Worm (Caenorhabditis elegans): Measurements from ENCODE around the gene srbc-59.
A peak's percentile ranks its signal among the peaks of the same experiment; 100 is the strongest.

srbc-59 gene

ce11 chrV:778339-778738, at the start of gene srbc-59:
TSS of gene srbc-59 (plus strand) at chrV:778639.
- TF ChIP-seq cog-1 (tag; optimal IDR thresholded peaks at IDR 0.05) (no peak), T22C8.4 (GFP tag; IDR thresholded peaks at IDR 0.05) (no peak), klf-2 (GFP tag; conservative IDR thresholded peaks at IDR 0.05) (no peak), ztf-29 (GFP tag; IDR thresholded peaks at IDR 0.05) (no peak), tab-1 (GFP tag; IDR thresholded peaks at IDR 0.05) (no peak), ref-1 (GFP tag; conservative IDR thresholded peaks at IDR 0.05) (no peak), ztf-23 (GFP tag; IDR thresholded peaks at IDR 0.05) (no peak), flt-1 (GFP tag; IDR thresholded peaks at IDR 0.05) (no peak), med-1 (GFP tag; optimal IDR thresholded peaks at IDR 0.05; ENCODE audit: insufficient read depth) (no peak)

- no peak for TF ChIP-seq ref-1 (GFP tag; conservative IDR thresholded peaks at IDR 0.05)
- TF ChIP-seq klf-2 (GFP tag; conservative IDR thresholded peaks at IDR 0.05): no peak
- no peak for TF ChIP-seq ztf-29 (GFP tag; IDR thresholded peaks at IDR 0.05)
- no peak for TF ChIP-seq flt-1 (GFP tag; IDR thresholded peaks at IDR 0.05)
- TF ChIP-seq cog-1 (tag; optimal IDR thresholded peaks at IDR 0.05): no peak
- TF ChIP-seq T22C8.4 (GFP tag; IDR thresholded peaks at IDR 0.05): no peak
- no peak for TF ChIP-seq ztf-23 (GFP tag; IDR thresholded peaks at IDR 0.05)
- no peak for TF ChIP-seq med-1 (GFP tag; optimal IDR thresholded peaks at IDR 0.05; ENCODE audit: insufficient read depth)
- no peak for TF ChIP-seq tab-1 (GFP tag; IDR thresholded peaks at IDR 0.05)
Observed at ce11 chrV:728822-729493, 49.5 kb upstream of the srbc-59 start.

- TF ChIP-seq flt-1 (GFP tag; IDR thresholded peaks at IDR 0.05): no peak
- TF ChIP-seq tab-1 (GFP tag; IDR thresholded peaks at IDR 0.05): no peak
- no peak for TF ChIP-seq ref-1 (GFP tag; conservative IDR thresholded peaks at IDR 0.05)
- no peak for TF ChIP-seq ztf-23 (GFP tag; IDR thresholded peaks at IDR 0.05)
- no peak for TF ChIP-seq med-1 (GFP tag; optimal IDR thresholded peaks at IDR 0.05; ENCODE audit: insufficient read depth)
- no peak for TF ChIP-seq ztf-29 (GFP tag; IDR thresholded peaks at IDR 0.05)
- TF ChIP-seq cog-1 (tag; optimal IDR thresholded peaks at IDR 0.05): no peak
- TF ChIP-seq klf-2 (GFP tag; conservative IDR thresholded peaks at IDR 0.05): no peak
- TF ChIP-seq T22C8.4 (GFP tag; IDR thresholded peaks at IDR 0.05): no peak
Observed at ce11 chrV:730216-730615, 48.2 kb upstream of the srbc-59 start.

ce11 chrV:731330-731729, 47.1 kb upstream of the srbc-59 start:
- TF ChIP-seq cog-1 (tag; optimal IDR thresholded peaks at IDR 0.05) (peak; percentile 50), tab-1 (GFP tag; IDR thresholded peaks at IDR 0.05) (no peak)

- TF ChIP-seq klf-2 (GFP tag; conservative IDR thresholded peaks at IDR 0.05) (no peak), ztf-23 (GFP tag; IDR thresholded peaks at IDR 0.05) (no peak), cog-1 (tag; optimal IDR thresholded peaks at IDR 0.05) (no peak), tab-1 (GFP tag; IDR thresholded peaks at IDR 0.05) (no peak), flt-1 (GFP tag; IDR thresholded peaks at IDR 0.05) (no peak), ztf-29 (GFP tag; IDR thresholded peaks at IDR 0.05) (no peak), med-1 (GFP tag; optimal IDR thresholded peaks at IDR 0.05; ENCODE audit: insufficient read depth) (no peak), T22C8.4 (GFP tag; IDR thresholded peaks at IDR 0.05) (no peak)
Observed at ce11 chrV:736171-736570, 42.3 kb upstream of the srbc-59 start, which contains the start of gene srj-25. TSS of gene srj-25 (minus strand) at chrV:736271.

ce11 chrV:738770-739169, 39.7 kb upstream of the srbc-59 start, which contains the start of gene srj-24:
TSS of gene srj-24 (minus strand) at chrV:738870.
- TF ChIP-seq ref-1 (GFP tag; conservative IDR thresholded peaks at IDR 0.05) (no peak), ztf-29 (GFP tag; IDR thresholded peaks at IDR 0.05) (no peak), ztf-23 (GFP tag; IDR thresholded peaks at IDR 0.05) (no peak), tab-1 (GFP tag; IDR thresholded peaks at IDR 0.05) (no peak), klf-2 (GFP tag; conservative IDR thresholded peaks at IDR 0.05) (no peak), med-1 (GFP tag; optimal IDR thresholded peaks at IDR 0.05; ENCODE audit: insufficient read depth) (no peak), T22C8.4 (GFP tag; IDR thresholded peaks at IDR 0.05) (no peak), cog-1 (tag; optimal IDR thresholded peaks at IDR 0.05) (no peak), flt-1 (GFP tag; IDR thresholded peaks at IDR 0.05) (no peak)

- TF ChIP-seq flt-1 (GFP tag; IDR thresholded peaks at IDR 0.05) (no peak), tab-1 (GFP tag; IDR thresholded peaks at IDR 0.05) (no peak), ref-1 (GFP tag; conservative IDR thresholded peaks at IDR 0.05) (no peak), cog-1 (tag; optimal IDR thresholded peaks at IDR 0.05) (no peak), ztf-29 (GFP tag; IDR thresholded peaks at IDR 0.05) (no peak), ztf-23 (GFP tag; IDR thresholded peaks at IDR 0.05) (no peak), T22C8.4 (GFP tag; IDR thresholded peaks at IDR 0.05) (no peak), klf-2 (GFP tag; conservative IDR thresholded peaks at IDR 0.05) (no peak), med-1 (GFP tag; optimal IDR thresholded peaks at IDR 0.05; ENCODE audit: insufficient read depth) (no peak)
Observed at ce11 chrV:741820-742219, 36.6 kb upstream of the srbc-59 start, which contains the start of gene C05E4.7. TSS of gene C05E4.7 (plus strand) at chrV:742120.

ce11 chrV:743348-743747, 35.1 kb upstream of the srbc-59 start, which contains the start of gene str-134:
TSS of gene str-134 (plus strand) at chrV:743648.
- TF ChIP-seq klf-2 (GFP tag; conservative IDR thresholded peaks at IDR 0.05): no peak

ce11 chrV:748044-748443, 30.4 kb upstream of the srbc-59 start, which contains the start of gene sri-4:
TSS of gene sri-4 (plus strand) at chrV:748344.
- no peak for TF ChIP-seq cog-1 (tag; optimal IDR thresholded peaks at IDR 0.05)
- TF ChIP-seq klf-2 (GFP tag; conservative IDR thresholded peaks at IDR 0.05): no peak
- TF ChIP-seq tab-1 (GFP tag; IDR thresholded peaks at IDR 0.05): no peak
- TF ChIP-seq med-1 (GFP tag; optimal IDR thresholded peaks at IDR 0.05; ENCODE audit: insufficient read depth): no peak
- no peak for TF ChIP-seq ref-1 (GFP tag; conservative IDR thresholded peaks at IDR 0.05)
- TF ChIP-seq flt-1 (GFP tag; IDR thresholded peaks at IDR 0.05): no peak
- TF ChIP-seq ztf-29 (GFP tag; IDR thresholded peaks at IDR 0.05): no peak
- TF ChIP-seq ztf-23 (GFP tag; IDR thresholded peaks at IDR 0.05): no peak
- no peak for TF ChIP-seq T22C8.4 (GFP tag; IDR thresholded peaks at IDR 0.05)
